Worm (Caenorhabditis elegans) whole organism, early embryonic: Measurements from ENCODE around the gene ZK402.1.

Experiments used
- F13C5.2 ChIP-seq: sonication (generic microtip); optimal IDR thresholded peaks from 2 replicates; lab custom pipeline; 2017; ENCODE audit warnings: mild to moderate bottlenecking, missing genetic modification characterization, inconsistent platforms, missing compliant biosample characterization
- aly-1 ChIP-seq: sonication (generic microtip); optimal IDR thresholded peaks from 2 replicates; lab custom pipeline; 2016; ENCODE audit warnings: missing genetic modification characterization, missing compliant biosample characterization
- ama-1 ChIP-seq: fragments of 150-350 bp; optimal IDR thresholded peaks from 2 replicates; lab custom pipeline; 2014
- ceh-13 ChIP-seq: fragments of 200-800 bp; sonication (Bioruptor generic); optimal IDR thresholded peaks from 2 replicates; lab custom pipeline; 2018; ENCODE audit warnings: mild to moderate bottlenecking, missing genetic modification characterization, missing compliant biosample characterization
- flt-1 ChIP-seq: fragments of 200-800 bp; sonication (Bioruptor generic); IDR thresholded peaks from 2 replicates; pipeline ENCODE4 v1.3.6; 2022; ENCODE audit warnings: missing genetic modification characterization, missing compliant biosample characterization
- hmbx-1 ChIP-seq: sonication (generic microtip); optimal IDR thresholded peaks from 2 replicates; lab custom pipeline; 2016; ENCODE audit warnings: mild to moderate bottlenecking, missing genetic modification characterization, missing compliant biosample characterization
- hmg-4 ChIP-seq: fragments of 200-800 bp; sonication (Bioruptor generic); optimal IDR thresholded peaks from 2 replicates; lab custom pipeline; 2018; ENCODE audit warnings: mild to moderate bottlenecking, missing genetic modification characterization, missing compliant biosample characterization
- hnd-1 ChIP-seq: sonication (generic microtip); optimal IDR thresholded peaks from 2 replicates; lab custom pipeline; 2016; ENCODE audit warnings: missing genetic modification characterization, missing compliant biosample characterization
- pes-1 ChIP-seq: fragments of 200-800 bp; sonication (Bioruptor generic); IDR thresholded peaks from 2 replicates; pipeline ENCODE4 v1.3.6; 2022; ENCODE audit warnings: missing genetic modification reagents, missing genetic modification characterization, missing compliant biosample characterization
- sea-1 ChIP-seq: fragments of 200-800 bp; sonication (Bioruptor generic); conservative IDR thresholded peaks from 2 replicates; pipeline ENCODE4 v1.3.6; 2022; ENCODE audit warnings: missing genetic modification characterization, missing compliant biosample characterization
- tbx-11 ChIP-seq: fragments of 200-800 bp; sonication (Bioruptor generic); IDR thresholded peaks from 2 replicates; pipeline ENCODE4 v1.3.6; 2022; ENCODE audit warnings: missing genetic modification characterization, missing compliant biosample characterization
- tbx-37 ChIP-seq: fragments of 200-800 bp; sonication (Bioruptor generic); conservative IDR thresholded peaks from 2 replicates; pipeline ENCODE4 v1.3.6; 2022; ENCODE audit warnings: missing genetic modification reagents, missing genetic modification characterization, missing compliant biosample characterization

- TF ChIP-seq aly-1: no peak
- TF ChIP-seq ama-1 (lab: Kevin White, UChicago): no peak
- TF ChIP-seq F13C5.2 (tag; lab: Kevin White, UChicago): no peak
- no peak for TF ChIP-seq sea-1
- TF ChIP-seq pes-1 (GFP tag; lab: Robert Waterston, UW): no peak
- no peak for TF ChIP-seq tbx-37 (GFP tag; lab: Robert Waterston, UW)
- no peak for TF ChIP-seq flt-1 (GFP tag; lab: Robert Waterston, UW)
- no peak for TF ChIP-seq hnd-1 (tag; lab: Kevin White, UChicago)
- no peak for TF ChIP-seq tbx-11 (GFP tag; lab: Robert Waterston, UW)
- no peak for TF ChIP-seq ceh-13 (GFP tag; lab: Kevin White, UChicago)
- no peak for TF ChIP-seq hmbx-1 (tag; lab: Kevin White, UChicago)
- no peak for TF ChIP-seq hmg-4 (GFP tag; lab: Kevin White, UChicago)
Observed at ce11 chrX:1437097-1437496, 33.0 kb downstream of the ZK402.1 start.
